Worm (Caenorhabditis elegans) whole organism, mixed stage, embryonic: Measurements from ENCODE around the gene T01G6.1.

ENCODE experiments used
- elt-1 ChIP-seq: sonication (generic microtip); optimal IDR thresholded peaks from 2 replicates; lab custom pipeline; 2017; ENCODE audit warnings: missing genetic modification characterization, mild to moderate bottlenecking, missing compliant biosample characterization, antibody characterized with exemption, moderate library complexity, borderline replicate concordance; ENCODE audit not compliant: insufficient read depth
- elt-3 ChIP-seq: fragments of 150-350 bp; optimal IDR thresholded peaks from 2 replicates; lab custom pipeline; 2014; ENCODE audit warnings: missing biosample characterization, missing genetic modification characterization
- unc-62 ChIP-seq: fragments of 150-350 bp; optimal IDR thresholded peaks from 2 replicates; lab custom pipeline; 2014; ENCODE audit warnings: missing biosample characterization, missing genetic modification reagents, missing genetic modification characterization

ce11 chrV:543169-543568 lies 45.7 kb downstream of the T01G6.1 start, which contains the start of gene C14C6.3:
- TF ChIP-seq elt-3, result no peak
- TF ChIP-seq unc-62 (GFP tag; lab: Kevin White, UChicago), result no peak
- no peak for TF ChIP-seq elt-1 (tag; lab: Kevin White, UChicago)
